Fruit fly (Drosophila melanogaster) whole organism, embryonic: Measurements from ENCODE around the gene Cyp4g15.

ENCODE experiments used
- CG7271 ChIP-seq: fragments of 200-800 bp; sonication (Bioruptor generic); optimal IDR thresholded peaks from 2 replicates; lab custom pipeline; 2018; ENCODE audit warnings: missing biosample characterization, mild to moderate bottlenecking, missing genetic modification characterization, moderate library complexity
- Trl ChIP-seq, 3 experiments: fragments of >200 bp in 2 of 3; fragments of 200-800 bp in 1 of 3; sonication (Bioruptor generic) in 1 of 3; optimal IDR thresholded peaks; 2 replicates in 1 of 3; 3 replicates in 2 of 3; lab custom pipeline; 2016 to 2017; ENCODE audit warnings: missing biosample characterization in 1 of 3, missing genetic modification characterization in 1 of 3
- az2 ChIP-seq: fragments of 200-800 bp; sonication (Bioruptor generic); optimal IDR thresholded peaks from 3 replicates; lab custom pipeline; 2016; ENCODE audit warnings: missing biosample characterization, missing genetic modification characterization
- unc-4 ChIP-seq: fragments of 200-800 bp; sonication (Bioruptor generic); IDR thresholded peaks from 2 replicates; pipeline ENCODE4 v1.3.6; 2022; ENCODE audit warnings: missing biosample characterization, missing genetic modification characterization; ENCODE audit not compliant: partially characterized antibody
- vnd ChIP-seq: fragments of 200-800 bp; sonication (Bioruptor generic); IDR thresholded peaks from 3 replicates; pipeline ENCODE4 v1.3.6; 2022; ENCODE audit warnings: missing biosample characterization, missing genetic modification characterization; ENCODE audit not compliant: partially characterized antibody

dm6 chrX:11451630-11452029, 25.2 kb upstream of the Cyp4g15 start:
- TF ChIP-seq CG7271 (tag; lab: Kevin White, UChicago) (no peak), az2 (GFP tag; lab: Kevin White, UChicago) (no peak), vnd (GFP tag; lab: Robert Waterston, UW) (no peak), Trl (optimal IDR thresholded peaks at IDR 0.05; lab: Kevin White, UChicago) (no peak), Trl (GFP tag; optimal IDR thresholded peaks at IDR 0.05; lab: Kevin White, UChicago) (no peak), unc-4 (GFP tag; lab: Robert Waterston, UW) (no peak)
